Worm (Caenorhabditis elegans): ENCODE data around the gene ciao-2B.

ce11 chrIII:13427817-13428216 lies 11.5 kb downstream of the ciao-2B start:
- no peak for TF ChIP-seq nhr-237 (tag; optimal IDR thresholded peaks at IDR 0.05)
- no peak for TF ChIP-seq snpc-4 (tag; optimal IDR thresholded peaks at IDR 0.05)
- TF ChIP-seq unc-62 (GFP tag; optimal IDR thresholded peaks at IDR 0.05), result no peak
- no peak for TF ChIP-seq skn-1 (tag; optimal IDR thresholded peaks at IDR 0.05)
- no peak for TF ChIP-seq nhr-25 (tag; optimal IDR thresholded peaks at IDR 0.05)

All from whole organism, L2 larva.